Worm (Caenorhabditis elegans): Measurements from ENCODE around the gene F57H12.5.

Gene F57H12.5

ce11 chrIV:7927852-7928251, 39.3 kb upstream of the F57H12.5 start, which contains the start of gene gcy-8:
Gene gcy-8, plus strand, starts transcription at chrIV:7928152.
- TF ChIP-seq ceh-83 (GFP tag; optimal IDR thresholded peaks at IDR 0.05) (no peak), mep-1 (tag; optimal IDR thresholded peaks at IDR 0.05) (no peak), sptf-1 (tag; optimal IDR thresholded peaks at IDR 0.05) (no peak), bed-3 (GFP tag; optimal IDR thresholded peaks at IDR 0.05) (no peak)

DNA sequence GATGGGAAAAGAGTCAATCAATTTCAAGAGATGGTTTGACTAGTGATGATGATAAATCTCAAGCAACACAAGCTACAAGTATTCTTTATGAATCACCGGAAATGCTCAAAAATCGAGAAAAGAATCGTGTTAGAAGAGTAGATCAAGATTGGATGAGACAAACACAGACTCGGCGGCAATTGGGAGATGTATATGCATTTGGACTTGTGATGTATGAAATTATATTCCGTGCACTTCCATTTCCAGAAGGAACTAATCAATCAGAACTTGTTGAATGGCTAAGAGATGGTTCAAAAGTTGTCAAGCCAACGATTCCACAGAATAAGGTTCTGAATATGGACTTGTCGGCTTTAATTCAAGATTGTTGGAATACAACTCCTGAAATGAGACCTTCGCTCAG, 35.2 kb upstream of the F57H12.5 start:
- TF ChIP-seq cnd-1 (tag; optimal IDR thresholded peaks at IDR 0.05) (no peak), unc-39 (tag; optimal IDR thresholded peaks at IDR 0.05) (no peak), bed-3 (GFP tag; optimal IDR thresholded peaks at IDR 0.05) (no peak), elt-1 (tag; optimal IDR thresholded peaks at IDR 0.05; ENCODE audit: borderline replicate concordance, insufficient read depth) (no peak), tbx-8 (GFP tag; optimal IDR thresholded peaks at IDR 0.05) (no peak), nhr-12 (tag; optimal IDR thresholded peaks at IDR 0.05) (no peak), ceh-43 (GFP tag; optimal IDR thresholded peaks at IDR 0.05) (no peak), unc-120 (tag; optimal IDR thresholded peaks at IDR 0.05; ENCODE audit: poor library complexity, severe bottlenecking) (no peak), lin-32 (GFP tag; optimal IDR thresholded peaks at IDR 0.05) (no peak)

- TF ChIP-seq snpc-4 (tag; optimal IDR thresholded peaks at IDR 0.05): no peak
- no peak for TF ChIP-seq blmp-1 (tag; optimal IDR thresholded peaks at IDR 0.05)
- no peak for TF ChIP-seq ham-2 (GFP tag; optimal IDR thresholded peaks at IDR 0.05)
- no peak for TF ChIP-seq ceh-83 (GFP tag; optimal IDR thresholded peaks at IDR 0.05)
- TF ChIP-seq tbx-8 (GFP tag; optimal IDR thresholded peaks at IDR 0.05): no peak
- TF ChIP-seq hlh-1 (tag; optimal IDR thresholded peaks at IDR 0.05): no peak
- no peak for TF ChIP-seq mab-5 (tag; optimal IDR thresholded peaks at IDR 0.05)
- no peak for TF ChIP-seq lin-32 (GFP tag; optimal IDR thresholded peaks at IDR 0.05)
- no peak for TF ChIP-seq unc-39 (tag; optimal IDR thresholded peaks at IDR 0.05)
- TF ChIP-seq M03D4.4 (tag; optimal IDR thresholded peaks at IDR 0.05): no peak
- no peak for TF ChIP-seq nhr-76 (tag; optimal IDR thresholded peaks at IDR 0.05)
- TF ChIP-seq lsy-2 (tag; optimal IDR thresholded peaks at IDR 0.05): no peak
- no peak for TF ChIP-seq unc-120 (tag; optimal IDR thresholded peaks at IDR 0.05; ENCODE audit: poor library complexity, severe bottlenecking)
- no peak for TF ChIP-seq unc-62 (GFP tag; optimal IDR thresholded peaks at IDR 0.05)
- no peak for TF ChIP-seq ceh-39 (tag; optimal IDR thresholded peaks at IDR 0.05)
- no peak for TF ChIP-seq ces-1 (GFP tag; optimal IDR thresholded peaks at IDR 0.05)
- no peak for TF ChIP-seq ceh-43 (GFP tag; optimal IDR thresholded peaks at IDR 0.05)
- TF ChIP-seq mls-2 (tag; optimal IDR thresholded peaks at IDR 0.05): no peak
- TF ChIP-seq nhr-12 (tag; optimal IDR thresholded peaks at IDR 0.05): no peak
- TF ChIP-seq nhr-28 (tag; optimal IDR thresholded peaks at IDR 0.05): no peak
Observed at ce11 chrIV:7933733-7934132, 33.4 kb upstream of the F57H12.5 start, which contains the start of gene bbs-2. Gene bbs-2, plus strand, starts transcription at chrIV:7934033.

DNA sequence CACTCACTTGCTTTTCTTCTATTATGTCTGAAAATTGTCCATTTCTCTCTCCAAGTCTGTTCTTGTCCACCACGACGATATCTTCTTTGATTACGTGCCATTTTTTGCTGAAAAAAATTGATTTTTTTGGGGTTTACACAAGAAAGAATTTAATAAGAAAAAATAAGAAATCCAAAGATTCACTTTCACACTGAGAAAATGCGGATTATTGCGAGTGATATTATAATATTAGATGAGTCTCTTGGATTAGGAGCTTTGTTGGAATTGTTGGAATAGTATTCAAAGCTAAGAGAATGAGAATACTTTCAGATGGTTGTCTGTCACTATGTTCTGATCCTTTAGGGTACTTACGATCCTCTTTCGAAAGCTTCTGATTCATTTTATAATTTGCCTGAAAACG, 28.3 kb upstream of the F57H12.5 start, which contains the start of gene F20D12.7:
F20D12.7 (minus strand) TSS at position 101 of the 400 bp plus-strand sequence.
- TF ChIP-seq blmp-1 (tag; optimal IDR thresholded peaks at IDR 0.05): no peak
- no peak for TF ChIP-seq mep-1 (tag; optimal IDR thresholded peaks at IDR 0.05)
- no peak for TF ChIP-seq zip-8 (tag; optimal IDR thresholded peaks at IDR 0.05)
- TF ChIP-seq nhr-76 (tag; optimal IDR thresholded peaks at IDR 0.05): no peak
- TF ChIP-seq drap-1 (GFP tag; optimal IDR thresholded peaks at IDR 0.05): no peak
- TF ChIP-seq pha-4 (tag; optimal IDR thresholded peaks at IDR 0.05): no peak
- no peak for TF ChIP-seq ceh-43 (GFP tag; optimal IDR thresholded peaks at IDR 0.05)

DNA sequence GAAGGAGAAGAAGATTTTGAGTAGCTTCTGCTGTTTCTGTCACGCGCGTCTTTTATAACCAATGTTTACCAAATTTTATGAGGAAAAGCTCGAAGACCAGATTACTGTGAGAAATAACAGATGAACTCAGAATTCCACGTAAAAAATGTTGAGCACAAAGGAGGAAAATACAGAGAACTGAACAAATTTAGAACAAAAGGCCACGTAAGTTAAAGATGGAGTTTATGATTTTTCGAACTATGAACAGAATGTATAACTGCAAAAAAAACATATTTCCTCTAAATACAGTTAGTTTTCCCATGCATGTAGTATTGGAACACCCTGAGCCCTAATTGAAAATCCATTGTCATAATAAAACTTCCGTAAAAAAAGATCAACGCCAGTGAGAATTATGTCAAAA, 26.2 kb upstream of the F57H12.5 start, which contains the start of gene exc-9:
exc-9 (minus strand) TSS at position 101 of the 400 bp plus-strand sequence.
- no peak for TF ChIP-seq drap-1 (GFP tag; optimal IDR thresholded peaks at IDR 0.05)
- no peak for TF ChIP-seq ceh-83 (GFP tag; optimal IDR thresholded peaks at IDR 0.05)
- no peak for TF ChIP-seq lin-32 (GFP tag; optimal IDR thresholded peaks at IDR 0.05)
- TF ChIP-seq zip-8 (tag; optimal IDR thresholded peaks at IDR 0.05): no peak
- no peak for TF ChIP-seq ztf-11 (tag; optimal IDR thresholded peaks at IDR 0.05)
- no peak for TF ChIP-seq nhr-237 (tag; optimal IDR thresholded peaks at IDR 0.05)
- no peak for TF ChIP-seq elt-1 (tag; optimal IDR thresholded peaks at IDR 0.05; ENCODE audit: borderline replicate concordance, insufficient read depth)
- no peak for TF ChIP-seq tbx-8 (GFP tag; optimal IDR thresholded peaks at IDR 0.05)
- TF ChIP-seq pha-4 (tag; optimal IDR thresholded peaks at IDR 0.05): no peak
- TF ChIP-seq nhr-76 (tag; optimal IDR thresholded peaks at IDR 0.05): no peak
- TF ChIP-seq sem-2 (GFP tag; optimal IDR thresholded peaks at IDR 0.05): no peak
- no peak for TF ChIP-seq blmp-1 (tag; optimal IDR thresholded peaks at IDR 0.05)
- TF ChIP-seq unc-120 (tag; optimal IDR thresholded peaks at IDR 0.05; ENCODE audit: poor library complexity, severe bottlenecking): no peak
- no peak for TF ChIP-seq mls-2 (tag; optimal IDR thresholded peaks at IDR 0.05)
- no peak for TF ChIP-seq lin-13 (tag; optimal IDR thresholded peaks at IDR 0.05)
- no peak for TF ChIP-seq nhr-12 (tag; optimal IDR thresholded peaks at IDR 0.05)

Measured in whole organism, mixed stage, embryonic.